Worm (Caenorhabditis elegans): ENCODE results near the gene pdf-2.

Gene pdf-2

DNA sequence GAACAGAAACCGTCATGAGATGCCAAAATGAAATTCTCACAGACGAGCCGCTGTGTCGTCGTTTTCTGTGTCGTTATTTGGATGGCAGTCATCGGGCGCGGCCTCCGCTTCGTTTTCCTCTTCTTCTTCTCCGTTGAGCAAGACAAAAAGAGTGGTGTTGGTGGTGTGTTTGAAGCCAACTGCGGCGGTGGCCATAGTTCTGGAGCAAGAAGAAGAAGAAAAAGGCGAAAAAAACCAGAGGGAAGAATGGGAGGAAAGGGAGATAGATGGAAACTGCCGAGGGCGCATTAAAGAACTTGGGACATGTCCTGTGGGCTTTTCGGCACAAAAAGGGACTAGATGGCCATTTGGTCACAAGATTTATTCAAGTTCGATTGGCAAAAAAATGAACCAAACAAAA lies 31.5 kb upstream of the pdf-2 start, which contains the start of gene F53B1.9:
Gene F53B1.9 (minus strand): TSS at position 195 of the 400 bp plus-strand sequence.
- TF ChIP-seq elt-2 (tag; optimal IDR thresholded peaks at IDR 0.05) = no peak
- peak; percentile 50 for TF ChIP-seq lin-39 (tag; optimal IDR thresholded peaks at IDR 0.05)
- TF ChIP-seq pqm-1 (tag; optimal IDR thresholded peaks at IDR 0.05) = no peak
- no peak for TF ChIP-seq pha-4 (tag; optimal IDR thresholded peaks at IDR 0.05)
- TF ChIP-seq nhr-77 (tag; optimal IDR thresholded peaks at IDR 0.05) = no peak
- TF ChIP-seq hmg-11 (tag; optimal IDR thresholded peaks at IDR 0.05) = peak; percentile 44
- no peak for TF ChIP-seq ceh-28 (tag; optimal IDR thresholded peaks at IDR 0.05)
- TF ChIP-seq nfya-1 (tag; optimal IDR thresholded peaks at IDR 0.05; ENCODE audit: insufficient read depth) = peak; percentile 15

DNA sequence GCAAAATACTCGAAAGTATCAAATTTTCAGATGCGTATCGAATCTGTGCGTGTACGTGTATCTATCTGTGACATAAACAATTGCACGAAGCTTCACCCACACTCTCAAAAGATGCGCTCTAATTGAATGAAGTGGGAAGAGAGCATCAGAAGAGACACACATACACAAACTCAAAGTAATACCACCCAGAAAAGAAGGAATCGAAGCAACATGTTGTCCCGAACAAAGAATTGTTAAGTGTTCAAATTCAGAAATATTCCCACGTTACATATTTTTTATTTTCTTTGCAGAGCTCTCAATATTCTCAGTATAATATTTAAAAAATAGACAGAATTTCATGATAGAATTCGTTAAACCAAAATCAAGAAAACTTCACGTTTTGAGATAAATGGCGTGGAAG lies 26.2 kb upstream of the pdf-2 start:
- TF ChIP-seq elt-2 (tag; optimal IDR thresholded peaks at IDR 0.05) = no peak
- no peak for TF ChIP-seq nfya-1 (tag; optimal IDR thresholded peaks at IDR 0.05; ENCODE audit: insufficient read depth)
- no peak for TF ChIP-seq snpc-4 (tag; optimal IDR thresholded peaks at IDR 0.05)
- no peak for TF ChIP-seq jun-1 (tag; optimal IDR thresholded peaks at IDR 0.05)
- TF ChIP-seq aly-2 (tag; optimal IDR thresholded peaks at IDR 0.05) = no peak
- TF ChIP-seq nhr-43 (tag; optimal IDR thresholded peaks at IDR 0.05; ENCODE audit: poor library complexity, severe bottlenecking) = no peak
- no peak for TF ChIP-seq ceh-28 (tag; optimal IDR thresholded peaks at IDR 0.05)
- TF ChIP-seq sea-2 (GFP tag; optimal IDR thresholded peaks at IDR 0.05) = no peak
- no peak for TF ChIP-seq daf-12 (tag; optimal IDR thresholded peaks at IDR 0.05)
- no peak for TF ChIP-seq mml-1 (tag; optimal IDR thresholded peaks at IDR 0.05)
- TF ChIP-seq ceh-9 (tag; optimal IDR thresholded peaks at IDR 0.05) = no peak
- no peak for TF ChIP-seq nhr-237 (tag; optimal IDR thresholded peaks at IDR 0.05)
- no peak for TF ChIP-seq zag-1 (tag; optimal IDR thresholded peaks at IDR 0.05)

DNA sequence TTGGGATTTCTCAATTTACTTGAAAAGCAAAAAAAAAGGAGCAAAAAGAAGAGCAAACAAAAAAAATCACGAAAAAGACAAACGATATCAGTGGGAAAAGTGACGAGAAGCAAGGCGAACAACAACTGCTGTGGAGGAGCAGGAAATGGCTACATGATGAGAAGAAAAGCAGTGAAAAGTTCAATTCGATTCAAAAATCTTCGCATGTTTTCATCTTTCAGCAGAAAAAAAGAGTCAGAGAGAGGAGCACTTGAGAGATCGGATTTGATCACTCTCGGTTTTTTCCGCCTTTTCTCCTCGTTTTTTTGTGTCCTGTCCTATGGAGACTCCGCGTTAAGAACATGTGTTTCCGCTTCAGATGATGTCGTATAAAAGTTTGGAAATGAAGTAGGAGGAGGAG lies 24.3 kb upstream of the pdf-2 start:
- TF ChIP-seq ztf-11 (tag; optimal IDR thresholded peaks at IDR 0.05) (no peak), nfya-1 (tag; optimal IDR thresholded peaks at IDR 0.05; ENCODE audit: insufficient read depth) (peak; percentile 16), fkh-10 (GFP tag; optimal IDR thresholded peaks at IDR 0.05) (peak; percentile 55)

DNA sequence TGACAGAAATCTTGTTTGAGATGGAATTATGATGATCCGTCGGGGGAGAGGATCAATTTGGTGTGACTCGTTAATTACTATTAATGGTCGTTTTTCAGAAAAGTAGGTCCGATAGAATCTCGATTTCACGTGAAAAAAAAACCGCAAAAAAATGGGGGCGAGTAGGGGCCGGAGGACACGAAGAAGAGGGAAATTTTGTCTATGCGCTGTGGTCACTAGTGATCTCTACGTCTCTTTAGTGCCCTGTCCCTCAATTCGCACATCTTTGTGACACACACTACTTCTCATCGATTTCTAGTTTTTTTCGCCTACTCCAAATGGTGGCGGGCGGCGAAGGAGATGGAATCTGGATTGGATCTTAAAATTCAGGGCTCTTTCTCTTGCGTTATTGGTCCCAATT lies 22.6 kb upstream of the pdf-2 start:
- TF ChIP-seq hmg-11 (tag; optimal IDR thresholded peaks at IDR 0.05) = peak; percentile 46
- TF ChIP-seq nhr-237 (tag; optimal IDR thresholded peaks at IDR 0.05) = no peak
- no peak for TF ChIP-seq R02D3.7 (tag; optimal IDR thresholded peaks at IDR 0.05)
- no peak for TF ChIP-seq nhr-25 (tag; optimal IDR thresholded peaks at IDR 0.05)
- TF ChIP-seq unc-39 (tag; optimal IDR thresholded peaks at IDR 0.05) = no peak
- TF ChIP-seq nfya-1 (tag; optimal IDR thresholded peaks at IDR 0.05; ENCODE audit: insufficient read depth) = peak; percentile 40
- no peak for TF ChIP-seq lin-39 (tag; optimal IDR thresholded peaks at IDR 0.05)

DNA sequence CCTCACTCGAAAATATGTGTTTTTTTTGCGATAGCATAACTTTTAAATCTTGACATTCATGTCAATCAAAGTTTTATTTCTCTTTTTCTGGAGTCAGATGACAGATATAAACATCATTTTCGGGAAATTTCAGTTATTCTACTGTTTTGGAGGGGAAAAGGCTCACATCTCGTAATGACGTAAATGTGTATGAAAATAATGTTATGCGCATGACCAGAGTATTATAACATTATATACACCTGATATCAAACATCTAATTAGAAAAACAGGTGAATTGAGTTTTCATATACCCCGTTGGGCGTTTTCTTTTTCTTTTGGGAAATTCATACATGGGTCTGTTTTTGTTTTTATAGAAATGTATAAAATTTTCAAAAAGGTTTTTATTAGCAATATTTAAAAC lies 18.9 kb upstream of the pdf-2 start:
- peak; percentile 89 for TF ChIP-seq nhr-23 (tag; optimal IDR thresholded peaks at IDR 0.05)
- TF ChIP-seq R02D3.7 (tag; optimal IDR thresholded peaks at IDR 0.05) = no peak
- no peak for TF ChIP-seq fkh-10 (GFP tag; optimal IDR thresholded peaks at IDR 0.05)
- no peak for TF ChIP-seq lin-39 (tag; optimal IDR thresholded peaks at IDR 0.05)
- peak; percentile 34 for TF ChIP-seq nhr-43 (tag; optimal IDR thresholded peaks at IDR 0.05; ENCODE audit: poor library complexity, severe bottlenecking)

DNA sequence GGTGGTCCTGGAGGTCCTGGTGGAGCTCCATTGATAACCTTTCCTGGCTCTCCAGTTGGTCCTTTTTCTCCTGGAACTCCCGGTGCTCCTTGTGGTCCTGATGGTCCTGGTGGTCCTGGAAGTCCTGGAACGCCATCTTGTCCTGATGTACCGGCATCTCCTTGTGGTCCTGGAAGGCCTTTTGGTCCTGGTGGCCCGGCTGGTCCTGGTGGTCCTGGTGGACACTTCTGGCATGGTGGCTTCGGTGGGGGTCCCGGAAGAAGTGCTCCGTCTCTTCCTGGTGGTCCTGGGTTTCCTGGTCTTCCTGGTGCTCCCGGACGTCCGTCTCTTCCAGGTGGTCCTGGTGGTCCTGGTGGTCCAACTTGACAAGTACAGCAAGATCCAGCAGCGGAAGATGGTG lies 18.3 kb upstream of the pdf-2 start:
- TF ChIP-seq elt-1 (tag; optimal IDR thresholded peaks at IDR 0.05) (no peak), zag-1 (tag; optimal IDR thresholded peaks at IDR 0.05) (no peak), hmg-11 (tag; optimal IDR thresholded peaks at IDR 0.05) (no peak), tbx-2 (tag; optimal IDR thresholded peaks at IDR 0.05) (no peak), unc-62 (GFP tag; optimal IDR thresholded peaks at IDR 0.05) (no peak), ceh-82 (tag; optimal IDR thresholded peaks at IDR 0.05) (no peak), ceh-16 (tag; optimal IDR thresholded peaks at IDR 0.05) (no peak), sea-2 (GFP tag; optimal IDR thresholded peaks at IDR 0.05) (no peak), elt-2 (tag; optimal IDR thresholded peaks at IDR 0.05) (no peak), elt-3 (tag; optimal IDR thresholded peaks at IDR 0.05) (no peak), daf-12 (tag; optimal IDR thresholded peaks at IDR 0.05) (no peak), nhr-43 (tag; optimal IDR thresholded peaks at IDR 0.05; ENCODE audit: poor library complexity, severe bottlenecking) (no peak), nhr-25 (tag; optimal IDR thresholded peaks at IDR 0.05) (no peak), egl-5 (tag; optimal IDR thresholded peaks at IDR 0.05) (no peak)
